Worm (Caenorhabditis elegans) whole organism, L4/young adult: ENCODE data around the gene K06G5.3.

Experiments used
- W03F9.2 ChIP-seq: fragments of 150-350 bp; optimal IDR thresholded peaks from 2 replicates; lab custom pipeline; 2014; ENCODE audit warnings: missing biosample characterization, missing genetic modification characterization
- dao-5 ChIP-seq: sonication (generic microtip); optimal IDR thresholded peaks from 2 replicates; lab custom pipeline; 2016; ENCODE audit warnings: missing genotype, missing genetic modification characterization, moderate library complexity, missing compliant biosample characterization
- him-1 ChIP-seq: sonication (generic microtip); optimal IDR thresholded peaks from 2 replicates; lab custom pipeline; 2016; ENCODE audit warnings: missing genotype, missing genetic modification reagents, missing genetic modification characterization, missing compliant biosample characterization

DNA sequence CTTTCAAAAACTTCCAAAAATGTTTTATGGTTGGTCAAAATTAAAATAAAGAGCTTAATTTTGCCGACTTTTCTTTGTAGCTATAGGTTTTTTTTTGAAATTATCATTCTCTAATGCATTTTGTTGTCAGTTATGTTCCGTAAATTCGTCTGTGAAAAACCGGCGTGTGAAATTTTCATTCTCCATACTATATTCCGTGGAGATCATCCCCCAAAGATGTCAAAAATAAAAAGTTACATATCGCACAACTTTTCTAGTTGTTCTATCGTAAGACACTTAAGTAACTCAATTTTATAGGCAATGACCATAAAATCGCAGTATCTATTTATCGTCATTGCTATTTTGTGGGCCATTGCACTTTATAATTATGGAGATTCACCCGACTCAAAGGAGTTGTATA, 44.4 kb downstream of the K06G5.3 start, which contains the start of gene C37E2.10:
- no peak for TF ChIP-seq W03F9.2 (tag; lab: Kevin White, UChicago)
- TF ChIP-seq him-1 (tag; lab: Kevin White, UChicago) = no peak
- TF ChIP-seq dao-5 (tag; lab: Kevin White, UChicago) = no peak
